Worm (Caenorhabditis elegans) whole organism, mixed stage, embryonic: Measurements from ENCODE around the gene alx-1.

Experiments
- ces-1 ChIP-seq: fragments of 150-350 bp; optimal IDR thresholded peaks from 2 replicates; lab custom pipeline; 2014; ENCODE audit warnings: missing biosample characterization, missing genetic modification reagents, missing genetic modification characterization
- elt-1 ChIP-seq: sonication (generic microtip); optimal IDR thresholded peaks from 2 replicates; lab custom pipeline; 2017; ENCODE audit warnings: missing genetic modification characterization, mild to moderate bottlenecking, missing compliant biosample characterization, antibody characterized with exemption, moderate library complexity, borderline replicate concordance; ENCODE audit not compliant: insufficient read depth
- lin-13 ChIP-seq: fragments of 150-350 bp; optimal IDR thresholded peaks from 2 replicates; lab custom pipeline; 2014; ENCODE audit warnings: missing biosample characterization, missing genetic modification characterization
- mab-5 ChIP-seq: fragments of 150-350 bp; optimal IDR thresholded peaks from 2 replicates; lab custom pipeline; 2014; ENCODE audit warnings: missing biosample characterization, missing genetic modification characterization
- mep-1 ChIP-seq: fragments of 150-350 bp; optimal IDR thresholded peaks from 2 replicates; lab custom pipeline; 2017; ENCODE audit warnings: missing biosample characterization, missing genetic modification reagents, missing genetic modification characterization, inconsistent platforms
- nhr-237 ChIP-seq: fragments of 150-350 bp; optimal IDR thresholded peaks from 2 replicates; lab custom pipeline; 2014; ENCODE audit warnings: missing biosample characterization, missing genetic modification characterization
- nhr-28 ChIP-seq: fragments of 150-350 bp; optimal IDR thresholded peaks from 2 replicates; lab custom pipeline; 2014; ENCODE audit warnings: missing biosample characterization, missing genetic modification characterization
- nhr-76 ChIP-seq: sonication (generic microtip); optimal IDR thresholded peaks from 2 replicates; lab custom pipeline; 2017; ENCODE audit warnings: missing biosample characterization, missing genetic modification characterization
- pha-4 ChIP-seq: fragments of 150-350 bp; optimal IDR thresholded peaks from 2 replicates; lab custom pipeline; 2018; ENCODE audit warnings: missing biosample characterization, missing genetic modification reagents, missing genetic modification characterization
- ztf-11 ChIP-seq: fragments of 150-350 bp; optimal IDR thresholded peaks from 2 replicates; lab custom pipeline; 2014; ENCODE audit warnings: missing biosample characterization, missing genetic modification characterization

DNA sequence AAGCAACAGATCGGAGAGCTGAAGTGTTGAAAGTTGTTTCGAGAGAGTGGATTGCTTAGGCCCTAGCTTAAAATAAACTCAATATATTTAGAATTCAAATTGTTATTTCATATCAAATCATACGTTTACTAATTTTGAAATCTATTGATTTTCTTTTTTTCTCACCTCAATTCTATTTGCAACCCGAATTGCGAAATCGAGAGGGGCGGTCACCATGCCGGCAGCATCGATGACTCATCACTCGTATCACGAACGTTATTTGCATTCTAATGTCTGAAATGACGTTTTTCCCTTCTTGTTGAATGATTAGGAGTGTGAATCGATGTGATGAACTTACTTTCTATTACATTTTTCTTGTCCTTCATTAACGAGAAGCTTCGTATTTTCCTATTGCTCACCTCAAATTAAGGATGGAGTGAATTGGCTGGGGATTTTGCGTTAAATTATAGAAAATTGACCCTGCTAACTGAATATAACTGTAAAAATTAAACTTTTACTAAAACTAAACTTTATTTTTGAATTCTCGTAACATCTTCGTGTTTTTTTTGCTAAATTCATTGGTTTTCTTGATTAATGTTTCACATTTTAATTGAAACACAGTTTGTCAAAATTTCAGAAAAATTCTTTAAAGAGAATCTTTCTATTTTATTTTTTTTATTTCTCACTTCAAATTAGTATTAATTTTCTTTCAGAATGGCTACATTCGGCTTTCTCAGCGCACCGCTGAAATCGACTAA, at the start of gene alx-1:
- no peak for TF ChIP-seq nhr-76 (tag; lab: Kevin White, UChicago)
- TF ChIP-seq nhr-237, result no peak
- no peak for TF ChIP-seq mep-1
- TF ChIP-seq lin-13 (tag; lab: Kevin White, UChicago), result no peak
- TF ChIP-seq pha-4, result no peak
- TF ChIP-seq mab-5 (tag; lab: Kevin White, UChicago), result no peak
- no peak for TF ChIP-seq ces-1 (GFP tag; lab: Kevin White, UChicago)
- TF ChIP-seq nhr-28 (tag; lab: Kevin White, UChicago), result no peak
- no peak for TF ChIP-seq ztf-11
- no peak for TF ChIP-seq elt-1 (tag; lab: Kevin White, UChicago)
